Fruit fly (Drosophila melanogaster) whole organism, embryonic: ENCODE results near the gene GstO2.

Experiments used
- B-H2 ChIP-seq: fragments of 200-800 bp; sonication (Bioruptor generic); optimal IDR thresholded peaks from 2 replicates; lab custom pipeline; 2018; ENCODE audit warnings: missing biosample characterization, mild to moderate bottlenecking, missing genetic modification characterization
- CG10147 ChIP-seq: fragments of 200-800 bp; sonication (Bioruptor generic); optimal IDR thresholded peaks from 2 replicates; lab custom pipeline; 2019; ENCODE audit warnings: missing biosample characterization, mild to moderate bottlenecking, missing genetic modification characterization, moderate library complexity
- CG1024 ChIP-seq: fragments of 200-800 bp; sonication (Bioruptor generic); IDR thresholded peaks from 2 replicates; pipeline ENCODE4 v1.3.6; 2022; ENCODE audit warnings: missing biosample characterization, missing genetic modification characterization
- CG11456 ChIP-seq: fragments of 200-800 bp; sonication (Bioruptor generic); IDR thresholded peaks from 3 replicates; pipeline ENCODE4 v1.3.6; 2022; ENCODE audit warnings: missing biosample characterization, missing genetic modification characterization
- CG11695 ChIP-seq: fragments of 200-800 bp; sonication (Bioruptor generic); IDR thresholded peaks from 3 replicates; pipeline ENCODE4 v1.3.6; 2022; ENCODE audit warnings: missing biosample characterization, missing genetic modification characterization
- CG13287 ChIP-seq: fragments of 200-800 bp; sonication (Bioruptor generic); IDR thresholded peaks from 2 replicates; pipeline ENCODE4 v1.3.6; 2022; ENCODE audit warnings: missing biosample characterization, missing genetic modification characterization; ENCODE audit not compliant: partially characterized antibody
- CG14965 ChIP-seq: fragments of 200-800 bp; sonication (Bioruptor generic); optimal IDR thresholded peaks from 2 replicates; lab custom pipeline; 2016; ENCODE audit warnings: missing biosample characterization, missing genetic modification characterization, borderline replicate concordance
- CG15011 ChIP-seq: fragments of 200-800 bp; sonication (Bioruptor generic); optimal IDR thresholded peaks from 3 replicates; lab custom pipeline; 2018; ENCODE audit warnings: missing biosample characterization, mild to moderate bottlenecking, missing genetic modification characterization
- CG1529 ChIP-seq: fragments of 200-800 bp; sonication (Bioruptor generic); optimal IDR thresholded peaks from 3 replicates; lab custom pipeline; 2018; ENCODE audit warnings: missing biosample characterization, missing genetic modification characterization
- CG1602 ChIP-seq: fragments of 200-800 bp; sonication (Bioruptor generic); optimal IDR thresholded peaks from 3 replicates; lab custom pipeline; 2016; ENCODE audit warnings: missing biosample characterization, missing genetic modification characterization
- CG16863 ChIP-seq: fragments of 200-800 bp; sonication (Bioruptor generic); optimal IDR thresholded peaks from 3 replicates; lab custom pipeline; 2016; ENCODE audit warnings: missing biosample characterization, missing genetic modification characterization
- CG17802 ChIP-seq: fragments of 200-800 bp; sonication (Bioruptor generic); optimal IDR thresholded peaks from 2 replicates; lab custom pipeline; 2018; ENCODE audit warnings: missing biosample characterization, mild to moderate bottlenecking, missing genetic modification characterization, moderate library complexity
- CG17829 ChIP-seq: fragments of 200-800 bp; optimal IDR thresholded peaks from 2 replicates; lab custom pipeline; 2019; ENCODE audit warnings: missing biosample characterization, mild to moderate bottlenecking, missing genetic modification characterization, moderate library complexity
- CG17912 ChIP-seq: fragments of 200-800 bp; sonication (Bioruptor generic); optimal IDR thresholded peaks from 2 replicates; lab custom pipeline; 2018; ENCODE audit warnings: missing biosample characterization, mild to moderate bottlenecking, missing genetic modification characterization
- CG2202 ChIP-seq: fragments of 200-800 bp; sonication (Bioruptor generic); optimal IDR thresholded peaks from 2 replicates; lab custom pipeline; 2018; ENCODE audit warnings: missing biosample characterization, mild to moderate bottlenecking, missing genetic modification characterization
- CG2678 ChIP-seq: fragments of 200-800 bp; sonication (Bioruptor generic); optimal IDR thresholded peaks from 3 replicates; lab custom pipeline; 2019; ENCODE audit warnings: missing biosample characterization, mild to moderate bottlenecking, missing genetic modification characterization, moderate library complexity
- CG31224 ChIP-seq: fragments of 200-800 bp; sonication (Bioruptor generic); IDR thresholded peaks from 2 replicates; pipeline ENCODE4 v1.3.6; 2022; ENCODE audit warnings: missing biosample characterization, missing genetic modification characterization
- CG3407 ChIP-seq: fragments of 200-800 bp; sonication (Bioruptor generic); optimal IDR thresholded peaks from 2 replicates; lab custom pipeline; 2018; ENCODE audit warnings: missing biosample characterization, mild to moderate bottlenecking, missing genetic modification characterization
- CG43689 ChIP-seq: fragments of 200-800 bp; sonication (Bioruptor generic); IDR thresholded peaks from 2 replicates; pipeline ENCODE4 v1.3.6; 2022; ENCODE audit warnings: missing biosample characterization, missing genetic modification characterization
- CG4854 ChIP-seq: fragments of 200-800 bp; sonication (Bioruptor generic); optimal IDR thresholded peaks from 2 replicates; lab custom pipeline; 2016; ENCODE audit warnings: missing biosample characterization, missing genetic modification characterization, inconsistent platforms
- CG5953 ChIP-seq: fragments of 200-800 bp; sonication (Bioruptor generic); IDR thresholded peaks from 2 replicates; pipeline ENCODE4 v1.3.6; 2022; ENCODE audit warnings: missing biosample characterization, missing genetic modification characterization
- CG7745 ChIP-seq: fragments of 200-800 bp; sonication (Bioruptor generic); optimal IDR thresholded peaks from 2 replicates; lab custom pipeline; 2018; ENCODE audit warnings: missing biosample characterization, mild to moderate bottlenecking, missing genetic modification characterization, moderate library complexity
- CG9727 ChIP-seq: fragments of 200-800 bp; sonication (Bioruptor generic); optimal IDR thresholded peaks from 3 replicates; lab custom pipeline; 2017; ENCODE audit warnings: missing biosample characterization, mild to moderate bottlenecking, missing genetic modification characterization
- Drgx ChIP-seq: fragments of 200-800 bp; sonication (Bioruptor generic); IDR thresholded peaks from 2 replicates; pipeline ENCODE4 v1.3.6; 2022; ENCODE audit warnings: missing biosample characterization, missing genetic modification characterization
- H2.0 ChIP-seq: fragments of 200-800 bp; sonication (Bioruptor generic); IDR thresholded peaks from 2 replicates; pipeline ENCODE4 v1.3.6; 2022; ENCODE audit warnings: missing biosample characterization, missing genetic modification characterization
- Kr ChIP-seq: fragments of 200-800 bp; sonication (Bioruptor generic); optimal IDR thresholded peaks from 2 replicates; lab custom pipeline; 2017; ENCODE audit warnings: missing biosample characterization, mild to moderate bottlenecking, missing genetic modification characterization
- MBD-R2 ChIP-seq: fragments of 200-800 bp; sonication (Bioruptor generic); IDR thresholded peaks from 2 replicates; pipeline ENCODE4 v1.3.6; 2022; ENCODE audit warnings: missing biosample characterization, missing genetic modification characterization
- Max ChIP-seq: fragments of 200-800 bp; sonication (Bioruptor generic); optimal IDR thresholded peaks from 2 replicates; lab custom pipeline; 2016; ENCODE audit warnings: missing biosample characterization, mild to moderate bottlenecking, missing genetic modification characterization
- NC2α ChIP-seq: fragments of 200-800 bp; sonication (Bioruptor generic); optimal IDR thresholded peaks from 2 replicates; lab custom pipeline; 2016; ENCODE audit warnings: missing biosample characterization, missing genetic modification characterization
- NC2β ChIP-seq: fragments of 200-800 bp; sonication (Bioruptor generic); optimal IDR thresholded peaks from 2 replicates; lab custom pipeline; 2016; ENCODE audit warnings: missing biosample characterization, missing genetic modification characterization
- Nf-YA ChIP-seq: fragments of 200-800 bp; sonication (Bioruptor generic); IDR thresholded peaks from 2 replicates; pipeline ENCODE4 v1.3.6; 2022; ENCODE audit warnings: missing biosample characterization, missing genetic modification characterization
- Pdp1 ChIP-seq, 2 experiments: fragments of 200-800 bp; sonication (Bioruptor generic); optimal IDR thresholded peaks; 3 replicates each; lab custom pipeline; 2016; ENCODE audit warnings: missing biosample characterization in 2 of 2, missing genetic modification characterization in 2 of 2, mild to moderate bottlenecking in 1 of 2, moderate library complexity in 1 of 2
- Poxn ChIP-seq: fragments of 200-800 bp; sonication (Bioruptor generic); IDR thresholded peaks from 2 replicates; pipeline ENCODE4 v1.3.6; 2022; ENCODE audit warnings: missing biosample characterization, missing genetic modification characterization
- cato ChIP-seq: fragments of 200-800 bp; sonication (Bioruptor generic); optimal IDR thresholded peaks from 2 replicates; lab custom pipeline; 2016; ENCODE audit warnings: missing biosample characterization, missing genetic modification characterization, borderline replicate concordance
- da ChIP-seq: fragments of 200-800 bp; sonication (Bioruptor generic); optimal IDR thresholded peaks from 2 replicates; lab custom pipeline; 2016; ENCODE audit warnings: missing biosample characterization, missing genetic modification characterization
- esg ChIP-seq: fragments of 200-800 bp; sonication (Bioruptor generic); conservative IDR thresholded peaks from 2 replicates; pipeline ENCODE4 v1.3.6; 2022; ENCODE audit warnings: missing biosample characterization, missing genetic modification characterization
- fd3F ChIP-seq: fragments of 200-800 bp; sonication (Bioruptor generic); optimal IDR thresholded peaks from 2 replicates; lab custom pipeline; 2018; ENCODE audit warnings: missing biosample characterization, mild to moderate bottlenecking, missing genetic modification characterization, moderate library complexity
- gfzf ChIP-seq: fragments of 200-800 bp; sonication (Bioruptor generic); optimal IDR thresholded peaks from 2 replicates; lab custom pipeline; 2016; ENCODE audit warnings: missing biosample characterization, mild to moderate bottlenecking, missing genetic modification characterization, moderate library complexity
- jigr1 ChIP-seq: fragments of 200-800 bp; sonication (Bioruptor generic); IDR thresholded peaks from 3 replicates; pipeline ENCODE4 v1.3.6; 2022; ENCODE audit warnings: missing biosample characterization, missing genetic modification characterization
- knrl ChIP-seq: fragments of 200-800 bp; sonication (Bioruptor generic); IDR thresholded peaks from 3 replicates; pipeline ENCODE4 v1.3.6; 2022; ENCODE audit warnings: missing biosample characterization, missing genetic modification characterization; ENCODE audit not compliant: partially characterized antibody
- lmd ChIP-seq: fragments of 200-800 bp; sonication (Bioruptor generic); IDR thresholded peaks from 2 replicates; pipeline ENCODE4 v1.3.6; 2022; ENCODE audit warnings: missing biosample characterization, missing genetic modification characterization
- pb ChIP-seq: fragments of 200-800 bp; sonication (Bioruptor generic); optimal IDR thresholded peaks from 3 replicates; lab custom pipeline; 2016; ENCODE audit warnings: missing biosample characterization, missing genetic modification characterization
- pho ChIP-seq: fragments of 200-800 bp; sonication (Bioruptor generic); optimal IDR thresholded peaks from 2 replicates; lab custom pipeline; 2016; ENCODE audit warnings: missing biosample characterization, missing genetic modification characterization
- repo ChIP-seq: fragments of 200-800 bp; sonication (Bioruptor generic); optimal IDR thresholded peaks from 2 replicates; lab custom pipeline; 2016; ENCODE audit warnings: missing biosample characterization, missing genetic modification characterization
- rib ChIP-seq: fragments of 200-800 bp; sonication (Bioruptor generic); IDR thresholded peaks from 2 replicates; pipeline ENCODE4 v1.3.6; 2022; ENCODE audit warnings: missing biosample characterization, missing genetic modification characterization
- run ChIP-seq: fragments of 200-800 bp; sonication (Bioruptor generic); optimal IDR thresholded peaks from 3 replicates; lab custom pipeline; 2018; ENCODE audit warnings: missing biosample characterization, mild to moderate bottlenecking, missing genetic modification characterization
- sisA ChIP-seq: fragments of 200-800 bp; sonication (Bioruptor generic); IDR thresholded peaks from 2 replicates; pipeline ENCODE4 v1.3.6; 2022; ENCODE audit warnings: missing biosample characterization, missing genetic modification characterization
- stc ChIP-seq: fragments of 200-800 bp; sonication (Bioruptor generic); IDR thresholded peaks from 2 replicates; pipeline ENCODE4 v1.3.6; 2022; ENCODE audit warnings: missing biosample characterization, missing genetic modification characterization
- wor ChIP-seq: fragments of 200-800 bp; sonication (Bioruptor generic); IDR thresholded peaks from 2 replicates; pipeline ENCODE4 v1.3.6; 2022; ENCODE audit warnings: missing biosample characterization, missing genetic modification characterization
- zfh1 ChIP-seq: fragments of 200-800 bp; sonication (Bioruptor generic); IDR thresholded peaks from 3 replicates; pipeline ENCODE4 v1.3.6; 2022; ENCODE audit warnings: missing biosample characterization, missing genetic modification characterization
- zfh2 ChIP-seq: fragments of 200-800 bp; sonication (Bioruptor generic); optimal IDR thresholded peaks from 2 replicates; lab custom pipeline; 2016; ENCODE audit warnings: missing biosample characterization, missing genetic modification characterization

The GstO2 gene

dm6 chr3L:8506975-8507441 lies 16.3 kb downstream of the GstO2 start, which contains the start of gene CG43163 (continued):
- TF ChIP-seq CG5953 (GFP tag; lab: Robert Waterston, UW) = 0 out of 2 replicates have a peak, but pooled peaks have one; percentile 28
- peak; percentile 5 for TF ChIP-seq NC2α (GFP tag; lab: Kevin White, UChicago)
- no peak for TF ChIP-seq esg (GFP tag; lab: Robert Waterston, UW)
- peak; percentile 47 for TF ChIP-seq run
- peak; percentile 39 for TF ChIP-seq CG15011
- peak; percentile 58; the same call in 1 of the 2 replicates for TF ChIP-seq CG1024
- peak; percentile 67 for TF ChIP-seq CG2678 (tag; lab: Kevin White, UChicago)
- peak; percentile 47 for TF ChIP-seq CG16863
- TF ChIP-seq CG17802 (tag; lab: Kevin White, UChicago) = no peak
- TF ChIP-seq zfh1 (GFP tag; lab: Robert Waterston, UW) = peak; percentile 71
- TF ChIP-seq Pdp1 (GFP tag; optimal IDR thresholded peaks at IDR 0.05; lab: Kevin White, UChicago) = peak; percentile 23 to 66
- TF ChIP-seq pb (GFP tag; lab: Kevin White, UChicago) = peak; percentile 11
- TF ChIP-seq jigr1 = no peak
- TF ChIP-seq CG2202 = peak; percentile 26
- TF ChIP-seq CG13287 (GFP tag; lab: Robert Waterston, UW) = peak; percentile 41; the same call in 1 of the 2 replicates
- TF ChIP-seq Max (GFP tag; lab: Kevin White, UChicago) = peak; percentile 56
- TF ChIP-seq Nf-YA (GFP tag; lab: Robert Waterston, UW) = peak; percentile 38; the same call in 1 of the 2 replicates
- peak; percentile 7 for TF ChIP-seq B-H2 (GFP tag; lab: Kevin White, UChicago)
- TF ChIP-seq repo (GFP tag; lab: Kevin White, UChicago) = peak; percentile 18
- no peak for TF ChIP-seq wor (GFP tag; lab: Robert Waterston, UW)
- TF ChIP-seq CG14965 (GFP tag; lab: Kevin White, UChicago) = no peak
- TF ChIP-seq da = no peak
- TF ChIP-seq CG3407 (GFP tag; lab: Kevin White, UChicago) = peak; percentile 47
- peak; percentile 66 for TF ChIP-seq CG9727
- no peak for TF ChIP-seq CG43689
- TF ChIP-seq NC2β (GFP tag; lab: Kevin White, UChicago) = peak; percentile 61
- peak; percentile 73 for TF ChIP-seq sisA
- peak; percentile 17 for TF ChIP-seq zfh2 (GFP tag; lab: Kevin White, UChicago)
- TF ChIP-seq CG11456 (GFP tag; lab: Robert Waterston, UW) = peak; percentile 65; the same call in 2 of the 3 replicates
- TF ChIP-seq stc = peak; percentile 70
- TF ChIP-seq fd3F = no peak
- TF ChIP-seq CG17829 (tag; lab: Kevin White, UChicago) = peak; percentile 70
- peak; percentile 82 for TF ChIP-seq gfzf
- no peak for TF ChIP-seq Poxn
- peak; percentile 12 for TF ChIP-seq pho (GFP tag; lab: Kevin White, UChicago)
- no peak for TF ChIP-seq CG7745 (tag; lab: Kevin White, UChicago)
- peak; percentile 41; the same call in 1 of the 2 replicates for TF ChIP-seq rib (GFP tag; lab: Robert Waterston, UW)
- peak; percentile 84 for TF ChIP-seq MBD-R2
- TF ChIP-seq CG17912 = peak; percentile 5
- peak; percentile 16 for TF ChIP-seq CG1529
- peak; percentile 43; the same call in 1 of the 2 replicates for TF ChIP-seq H2.0 (GFP tag; lab: Robert Waterston, UW)
- peak; percentile 61; the same call in 1 of the 2 replicates for TF ChIP-seq lmd
- TF ChIP-seq CG10147 = peak; percentile 39
- TF ChIP-seq CG4854 (GFP tag; lab: Kevin White, UChicago) = no peak
- TF ChIP-seq cato (GFP tag; lab: Kevin White, UChicago) = peak; percentile 10
- TF ChIP-seq Drgx (GFP tag; lab: Robert Waterston, UW) = peak; percentile 65
- TF ChIP-seq knrl (GFP tag; lab: Robert Waterston, UW) = peak; percentile 41; the same call in 1 of the 3 replicates
- no peak for TF ChIP-seq Kr (GFP tag; lab: Kevin White, UChicago)
- TF ChIP-seq CG1602 (GFP tag; lab: Kevin White, UChicago) = peak; percentile 64
- 0 out of 3 replicates have a peak, but pooled peaks have one; percentile 33 for TF ChIP-seq CG11695 (GFP tag; lab: Robert Waterston, UW)
- TF ChIP-seq CG31224 (GFP tag; lab: Robert Waterston, UW) = no peak
